Worm (Caenorhabditis elegans): ENCODE results near the gene C56E10.3.

- TF ChIP-seq irx-1 (tag; optimal IDR thresholded peaks at IDR 0.05), result no peak
- TF ChIP-seq unc-62 (GFP tag; optimal IDR thresholded peaks at IDR 0.05), result no peak
- no peak for TF ChIP-seq alr-1 (tag; optimal IDR thresholded peaks at IDR 0.05; ENCODE audit: borderline replicate concordance)
- TF ChIP-seq nhr-11 (tag; optimal IDR thresholded peaks at IDR 0.05), result no peak
- no peak for TF ChIP-seq ceh-8 (GFP tag; optimal IDR thresholded peaks at IDR 0.05)
- no peak for TF ChIP-seq fkh-10 (GFP tag; optimal IDR thresholded peaks at IDR 0.05)
- no peak for TF ChIP-seq zag-1 (tag; optimal IDR thresholded peaks at IDR 0.05)
- no peak for TF ChIP-seq jun-1 (tag; optimal IDR thresholded peaks at IDR 0.05)
- TF ChIP-seq grh-1 (GFP tag; IDR thresholded peaks at IDR 0.05), result no peak
- TF ChIP-seq efl-1 (optimal IDR thresholded peaks at IDR 0.05), result no peak
- no peak for TF ChIP-seq efl-1 (GFP tag; optimal IDR thresholded peaks at IDR 0.05 in 1 of 2)
- no peak for TF ChIP-seq nhr-28 (tag; optimal IDR thresholded peaks at IDR 0.05)
- TF ChIP-seq sox-4 (tag; optimal IDR thresholded peaks at IDR 0.05), result no peak
Observed at ce11 chrX:6656770-6657169, 11.3 kb downstream of the C56E10.3 start.
